Worm (Caenorhabditis elegans): ENCODE data around the gene F58E6.11.
A peak's percentile ranks its signal among the peaks of the same experiment; 100 is the strongest.

F58E6.11 gene

ce11 chrV:9737287-9737686 is 20.5 kb downstream of the F58E6.11 start, which contains the start of gene aqp-4:
Gene aqp-4 (plus strand): TSS chrV:9737556.
- TF ChIP-seq ama-1 (optimal IDR thresholded peaks at IDR 0.05) (no peak), fax-1 (tag; optimal IDR thresholded peaks at IDR 0.05) (no peak), C38D4.7 (GFP tag; optimal IDR thresholded peaks at IDR 0.05) (no peak), pha-4 (tag; optimal IDR thresholded peaks at IDR 0.05) (no peak), ztf-16 (tag; optimal IDR thresholded peaks at IDR 0.05) (no peak)

DNA sequence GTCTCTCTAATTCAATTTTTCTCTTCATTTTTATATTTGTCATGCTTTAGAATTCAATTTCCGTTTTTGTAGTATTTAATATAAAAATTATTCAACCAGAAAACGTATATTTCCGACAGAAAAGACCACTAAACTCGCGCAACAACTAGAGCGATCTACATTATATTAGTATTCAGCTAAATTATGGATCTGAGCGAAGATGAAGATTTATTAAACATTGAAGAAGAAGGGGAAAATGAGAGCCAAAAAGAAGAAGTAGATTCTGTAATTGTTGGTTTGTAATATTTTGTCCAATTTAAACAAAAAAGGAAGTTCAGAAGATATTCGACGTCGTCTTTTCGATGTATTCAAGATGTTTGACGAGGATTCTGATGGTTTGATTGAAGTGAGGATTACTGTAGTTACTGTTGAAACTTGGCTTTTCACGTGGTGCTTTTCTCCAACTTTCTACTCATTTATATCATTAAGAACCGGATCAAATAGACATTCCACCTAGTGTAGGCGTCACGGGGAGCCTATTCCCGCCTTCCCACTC is 23.8 kb downstream of the F58E6.11 start, which contains the start of gene cal-7:
Gene cal-7 (plus strand): TSS at position 184 of the 535 bp plus-strand sequence.
- no peak for TF ChIP-seq ahr-1 (tag; optimal IDR thresholded peaks at IDR 0.05)
- TF ChIP-seq C38D4.7 (GFP tag; optimal IDR thresholded peaks at IDR 0.05), result no peak
- no peak for TF ChIP-seq hlh-6 (tag; optimal IDR thresholded peaks at IDR 0.05)
- TF ChIP-seq ets-4 (tag; optimal IDR thresholded peaks at IDR 0.05), result no peak
- TF ChIP-seq dmd-4 (tag; optimal IDR thresholded peaks at IDR 0.05; ENCODE audit: borderline replicate concordance), result no peak
- TF ChIP-seq fkh-6 (tag; optimal IDR thresholded peaks at IDR 0.05), result no peak
- TF ChIP-seq ceh-34 (tag; optimal IDR thresholded peaks at IDR 0.05), result no peak

ce11 chrV:9731852-9732251 is 25.9 kb downstream of the F58E6.11 start:
- TF ChIP-seq sox-4 (tag; optimal IDR thresholded peaks at IDR 0.05), result no peak
- peak; percentile 24 for TF ChIP-seq ref-2 (tag; optimal IDR thresholded peaks at IDR 0.05)
- TF ChIP-seq ceh-19 (GFP tag; optimal IDR thresholded peaks at IDR 0.05), result peak; percentile 27
- TF ChIP-seq unc-55 (GFP tag; optimal IDR thresholded peaks at IDR 0.05), result peak; percentile 10
- no peak for TF ChIP-seq ceh-24 (tag; optimal IDR thresholded peaks at IDR 0.05)
- TF ChIP-seq ceh-48 (tag; optimal IDR thresholded peaks at IDR 0.05), result no peak

DNA sequence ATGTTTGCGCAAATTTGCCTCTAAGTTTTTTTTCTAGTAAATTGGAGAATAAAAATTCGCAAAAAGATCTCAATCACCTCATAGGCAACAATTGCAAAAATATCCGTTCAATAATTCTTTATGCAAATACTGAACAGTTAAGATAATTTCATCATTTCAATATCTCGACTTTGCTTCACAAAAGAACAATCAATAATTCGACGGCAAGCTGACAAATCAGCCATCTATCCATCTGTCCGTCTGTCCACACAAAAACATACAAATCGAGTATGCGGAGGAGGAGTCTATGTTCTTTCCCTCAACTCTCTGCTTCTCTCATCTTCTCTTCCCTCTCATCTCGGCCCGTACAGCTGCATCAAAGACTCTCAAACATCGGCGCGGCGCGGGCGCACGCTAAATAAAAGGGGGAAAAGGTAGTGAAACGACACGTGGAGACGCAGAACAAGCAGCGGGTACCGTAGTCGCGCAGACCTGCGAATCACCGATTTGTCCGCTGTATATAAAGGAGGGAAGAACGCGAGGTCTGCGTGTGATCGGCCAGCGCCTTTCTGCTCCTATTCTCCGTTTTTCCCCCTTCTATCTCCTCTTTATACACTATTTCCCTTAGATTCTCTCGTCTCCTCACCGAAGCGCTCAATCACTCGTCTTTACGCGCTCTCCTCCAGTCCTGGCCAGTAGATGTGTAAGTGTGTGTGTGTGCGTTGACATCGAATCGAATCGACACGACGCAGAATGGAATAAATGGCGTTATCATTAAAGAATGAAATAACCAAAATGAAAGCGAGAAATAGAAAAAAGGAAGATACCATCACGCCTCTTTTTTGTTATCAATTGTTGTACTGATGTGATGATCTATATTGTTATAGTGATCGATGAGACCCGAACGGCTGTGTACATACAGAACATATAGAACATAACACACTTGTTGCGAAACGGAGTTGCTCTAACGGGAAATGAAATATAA is 26.8 kb downstream of the F58E6.11 start:
- peak; percentile 81 for TF ChIP-seq ceh-2 (tag; optimal IDR thresholded peaks at IDR 0.05)
- no peak for TF ChIP-seq Y22D7AL.16 (tag; optimal IDR thresholded peaks at IDR 0.05)
- no peak for TF ChIP-seq lin-11 (tag; optimal IDR thresholded peaks at IDR 0.05)
- peak; percentile 83 for TF ChIP-seq ceh-19 (GFP tag; optimal IDR thresholded peaks at IDR 0.05)
- peak; percentile 74 for TF ChIP-seq C08G9.2 (tag; optimal IDR thresholded peaks at IDR 0.05)
- peak; percentile 58 for TF ChIP-seq sox-2 (GFP tag; IDR thresholded peaks at IDR 0.05)
- peak; percentile 42 for TF ChIP-seq unc-86 (tag; optimal IDR thresholded peaks at IDR 0.05)
- TF ChIP-seq F13H6.1 (tag; optimal IDR thresholded peaks at IDR 0.05), result peak; percentile 94
- peak; percentile 32 for TF ChIP-seq lim-6 (tag; optimal IDR thresholded peaks at IDR 0.05)
- no peak for TF ChIP-seq nhr-11 (tag; optimal IDR thresholded peaks at IDR 0.05)
- TF ChIP-seq pat-9 (tag; optimal IDR thresholded peaks at IDR 0.05), result peak; percentile 61
- no peak for TF ChIP-seq ceh-45 (GFP tag; IDR thresholded peaks at IDR 0.05)
- no peak for TF ChIP-seq ceh-30 (tag; optimal IDR thresholded peaks at IDR 0.05)
- peak; percentile 38 for TF ChIP-seq mec-3 (tag; optimal IDR thresholded peaks at IDR 0.05; ENCODE audit: borderline replicate concordance)
- TF ChIP-seq pqm-1 (tag; optimal IDR thresholded peaks at IDR 0.05), result peak; percentile 79
- peak; percentile 3 for TF ChIP-seq npax-4 (tag; optimal IDR thresholded peaks at IDR 0.05)
- peak; percentile 95 for TF ChIP-seq pros-1 (tag; optimal IDR thresholded peaks at IDR 0.05)
- TF ChIP-seq ceh-14 (tag; optimal IDR thresholded peaks at IDR 0.05), result peak; percentile 59
- peak; percentile 73 for TF ChIP-seq pha-2 (tag; optimal IDR thresholded peaks at IDR 0.05)
- TF ChIP-seq ahr-1 (tag; optimal IDR thresholded peaks at IDR 0.05), result peak; percentile 70
- TF ChIP-seq ceh-18 (tag; optimal IDR thresholded peaks at IDR 0.05), result peak; percentile 96
- TF ChIP-seq ztf-16 (tag; optimal IDR thresholded peaks at IDR 0.05), result peak; percentile 73
- no peak for TF ChIP-seq ceh-9 (tag; optimal IDR thresholded peaks at IDR 0.05)
- no peak for TF ChIP-seq hlh-13 (GFP tag; optimal IDR thresholded peaks at IDR 0.05)
- no peak for TF ChIP-seq unc-3 (GFP tag; conservative IDR thresholded peaks at IDR 0.05)
- TF ChIP-seq unc-3 (tag; optimal IDR thresholded peaks at IDR 0.05), result peak; percentile 50
- TF ChIP-seq ceh-34 (tag; optimal IDR thresholded peaks at IDR 0.05), result peak; percentile 95
- TF ChIP-seq dve-1 (tag; optimal IDR thresholded peaks at IDR 0.05), result peak; percentile 64
- peak; percentile 89 for TF ChIP-seq ref-2 (tag; optimal IDR thresholded peaks at IDR 0.05)
- TF ChIP-seq rnt-1 (tag; optimal IDR thresholded peaks at IDR 0.05), result peak; percentile 94
- TF ChIP-seq syd-9 (tag; optimal IDR thresholded peaks at IDR 0.05), result peak; percentile 76
- TF ChIP-seq tbx-7 (tag; optimal IDR thresholded peaks at IDR 0.05), result peak; percentile 38
- TF ChIP-seq pax-1 (tag; optimal IDR thresholded peaks at IDR 0.05), result no peak
